Worm (Caenorhabditis elegans) whole organism, L2 larva: ENCODE results near the gene F47C12.13.

ENCODE experiments used
- F13H6.1 ChIP-seq: sonication (generic microtip); optimal IDR thresholded peaks from 2 replicates; lab custom pipeline; 2016; ENCODE audit warnings: missing genetic modification characterization, missing compliant biosample characterization
- ama-1 ChIP-seq: fragments of 150-350 bp; optimal IDR thresholded peaks from 2 replicates; lab custom pipeline; 2018; ENCODE audit warnings: inconsistent platforms
- blmp-1 ChIP-seq: sonication (generic microtip); optimal IDR thresholded peaks from 2 replicates; lab custom pipeline; 2017; ENCODE audit warnings: missing genetic modification characterization, mild to moderate bottlenecking, missing compliant biosample characterization, antibody characterized with exemption, moderate library complexity; ENCODE audit not compliant: insufficient read depth
- egl-27 ChIP-seq: sonication (generic microtip); optimal IDR thresholded peaks from 3 replicates; lab custom pipeline; 2017; ENCODE audit warnings: missing biosample characterization, missing genetic modification reagents, missing genetic modification characterization
- lin-39 ChIP-seq: fragments of 150-350 bp; optimal IDR thresholded peaks from 2 replicates; lab custom pipeline; 2014; ENCODE audit warnings: missing biosample characterization, missing genetic modification reagents, missing genetic modification characterization
- lsy-2 ChIP-seq, 2 experiments: fragments of 150-350 bp in 1 of 2; sonication (generic microtip) in 1 of 2; optimal IDR thresholded peaks; 2 replicates each; lab custom pipeline; 2014 to 2017; ENCODE audit warnings: missing biosample characterization in 2 of 2, missing genetic modification characterization in 2 of 2
- mdl-1 ChIP-seq, 2 experiments: fragments of 150-350 bp in 1 of 2; sonication (generic microtip) in 1 of 2; optimal IDR thresholded peaks; 2 replicates each; lab custom pipeline; 2017; ENCODE audit warnings: missing biosample characterization in 2 of 2, missing genetic modification characterization in 2 of 2
- nhr-12 ChIP-seq: fragments of 150-350 bp; optimal IDR thresholded peaks from 2 replicates; lab custom pipeline; 2014; ENCODE audit warnings: missing biosample characterization, missing genetic modification characterization
- nhr-237 ChIP-seq: fragments of 150-350 bp; optimal IDR thresholded peaks from 2 replicates; lab custom pipeline; 2014; ENCODE audit warnings: missing biosample characterization, missing genetic modification characterization
- unc-39 ChIP-seq: fragments of 150-350 bp; optimal IDR thresholded peaks from 2 replicates; lab custom pipeline; 2014; ENCODE audit warnings: missing biosample characterization, missing genetic modification characterization
- unc-62 ChIP-seq: fragments of 150-350 bp; optimal IDR thresholded peaks from 2 replicates; lab custom pipeline; 2014; ENCODE audit warnings: missing biosample characterization, missing genetic modification reagents, missing genetic modification characterization

DNA sequence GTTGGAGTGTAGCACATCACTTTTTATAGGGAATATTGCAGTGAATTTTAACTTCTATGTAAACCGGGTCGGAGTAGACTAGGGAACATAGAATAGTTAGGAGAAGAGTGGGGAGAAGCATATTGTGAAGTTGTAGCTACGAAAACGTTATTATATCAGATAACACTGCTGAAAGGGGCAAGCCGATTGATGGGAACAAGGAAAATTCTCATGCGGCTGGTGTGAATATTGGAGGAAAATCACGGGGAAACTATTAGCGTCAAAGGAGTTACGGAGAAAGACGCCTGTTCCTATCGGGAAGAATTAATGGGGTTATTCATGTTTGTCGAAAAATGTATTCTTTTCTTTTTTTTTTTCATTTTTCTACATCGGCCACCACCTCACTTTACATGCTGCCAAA, 926 bp downstream of the F47C12.13 start, which contains the start of gene F47C12.6:
- TF ChIP-seq F13H6.1 (tag; lab: Kevin White, UChicago) (no peak), unc-39 (tag; lab: Kevin White, UChicago) (no peak), nhr-237 (tag; lab: Kevin White, UChicago) (no peak), ama-1 (lab: Kevin White, UChicago) (no peak), egl-27 (tag; lab: Kevin White, UChicago) (no peak), lsy-2 (tag; optimal IDR thresholded peaks at IDR 0.05; lab: Kevin White, UChicago) (no peak), mdl-1 (tag; optimal IDR thresholded peaks at IDR 0.05; lab: Kevin White, UChicago) (no peak), unc-62 (GFP tag; lab: Kevin White, UChicago) (no peak), lin-39 (tag; lab: Kevin White, UChicago) (no peak), nhr-12 (tag; lab: Kevin White, UChicago) (no peak), blmp-1 (tag; lab: Kevin White, UChicago) (no peak)
